Fruit fly (Drosophila melanogaster): ENCODE measurements around the gene CG9215.

DNA sequence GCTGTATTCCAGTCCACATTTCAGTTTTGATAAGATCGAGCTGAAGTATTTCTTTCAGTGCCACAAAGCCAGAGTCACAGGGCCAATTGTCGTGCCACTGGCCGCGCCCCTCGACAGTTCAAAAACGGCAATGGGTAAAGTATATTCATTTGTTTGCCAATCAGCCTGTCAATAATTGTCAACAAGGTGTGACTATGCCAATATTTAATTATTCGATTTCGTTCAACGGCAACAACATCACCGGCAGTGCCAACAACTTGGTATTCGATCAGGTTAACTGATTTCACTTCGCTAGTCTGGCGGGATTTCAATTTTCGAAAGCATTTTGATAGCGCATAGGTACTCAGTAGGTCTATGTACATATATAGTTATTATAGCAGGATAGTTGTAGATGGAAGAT is 19.8 kb upstream of the CG9215 start:
- no peak for TF ChIP-seq insv (optimal IDR thresholded peaks at IDR 0.05)
- no peak for TF ChIP-seq h (optimal IDR thresholded peaks at IDR 0.05)
- no peak for TF ChIP-seq Myc (optimal IDR thresholded peaks at IDR 0.05)
- TF ChIP-seq psq (optimal IDR thresholded peaks at IDR 0.05), result no peak
- TF ChIP-seq ttk (optimal IDR thresholded peaks at IDR 0.05), result no peak
